Worm (Caenorhabditis elegans): Measurements from ENCODE around the gene maa-1.

The maa-1 gene

DNA sequence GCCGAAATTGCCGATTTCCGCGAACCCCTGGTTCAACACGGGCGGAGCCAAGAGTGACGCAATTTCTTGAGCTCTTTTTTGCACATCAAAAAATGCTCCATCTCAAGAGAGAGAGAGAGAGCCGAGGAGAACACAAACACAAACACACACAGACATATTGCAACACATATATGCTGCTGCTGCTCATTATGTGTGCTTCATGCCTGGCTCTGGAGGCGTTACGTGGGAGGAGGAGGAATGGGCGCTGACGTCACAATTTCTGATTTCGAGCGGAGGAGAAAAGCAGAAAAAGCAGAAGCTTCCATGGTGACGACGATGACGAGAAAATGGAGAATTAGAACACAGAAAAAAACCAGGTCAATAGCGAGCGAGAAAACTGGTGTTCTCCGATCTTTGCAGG is 13.7 kb upstream of the maa-1 start:
- TF ChIP-seq unc-62 (GFP tag; optimal IDR thresholded peaks at IDR 0.05): no peak

DNA sequence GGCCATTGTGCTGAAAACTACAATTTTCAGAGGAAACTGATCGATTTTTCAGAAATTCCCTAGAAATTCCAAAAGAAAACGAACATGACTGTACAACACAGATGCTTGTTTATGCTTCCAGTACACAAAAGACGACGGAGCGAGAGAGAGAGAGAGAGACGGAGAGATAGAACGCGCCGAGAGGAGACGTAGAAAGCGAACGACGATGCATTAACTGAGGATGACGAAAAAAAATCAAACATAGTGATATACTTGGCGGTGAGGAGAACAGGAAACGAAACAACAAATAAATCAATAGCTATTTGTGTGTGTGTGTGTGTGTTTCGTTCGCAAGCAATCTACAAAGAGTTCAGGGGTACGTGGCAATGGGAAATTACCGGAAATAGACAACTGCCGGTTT is 12.5 kb upstream of the maa-1 start:
- TF ChIP-seq unc-62 (GFP tag; optimal IDR thresholded peaks at IDR 0.05): no peak

DNA sequence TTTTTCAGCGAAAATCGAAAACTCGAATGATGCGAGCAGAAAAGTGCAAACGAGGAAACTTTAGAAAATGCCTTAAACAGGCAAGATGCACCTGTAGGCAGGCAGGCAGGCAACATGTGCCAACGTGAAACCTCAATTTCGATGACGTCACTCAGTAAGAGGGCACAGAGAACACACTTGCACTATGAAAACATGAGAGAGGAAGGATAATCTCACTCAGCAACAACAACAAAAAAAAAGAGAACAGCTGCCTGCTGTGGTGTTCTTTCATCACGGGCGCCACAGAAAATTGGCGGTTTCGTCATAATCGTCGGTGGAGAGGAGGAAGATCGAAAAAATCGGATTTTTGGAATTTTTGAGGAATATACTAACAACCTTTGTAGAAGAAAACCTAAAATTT is 11.8 kb upstream of the maa-1 start:
- TF ChIP-seq unc-62 (GFP tag; optimal IDR thresholded peaks at IDR 0.05): no peak

DNA sequence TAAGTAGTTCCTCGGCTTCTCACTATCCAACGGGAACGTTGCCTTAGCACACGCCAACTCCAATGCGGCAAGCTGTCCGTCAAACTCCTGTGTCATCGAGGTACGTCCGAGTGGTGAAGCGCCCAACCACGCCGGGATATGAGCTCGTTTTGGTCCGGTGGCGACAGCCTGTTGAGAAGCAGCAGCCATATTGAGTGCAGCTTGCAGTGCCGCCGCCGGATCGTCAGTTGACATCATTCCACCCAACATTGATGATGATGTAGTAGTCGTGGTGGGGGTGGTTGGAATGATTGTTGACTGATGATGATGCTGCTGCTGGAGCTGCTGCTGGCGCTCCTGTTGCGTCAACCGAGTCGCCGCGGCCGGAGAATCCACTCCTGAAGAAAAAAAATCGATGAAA is 11.1 kb upstream of the maa-1 start:
- TF ChIP-seq unc-62 (GFP tag; optimal IDR thresholded peaks at IDR 0.05): no peak

DNA sequence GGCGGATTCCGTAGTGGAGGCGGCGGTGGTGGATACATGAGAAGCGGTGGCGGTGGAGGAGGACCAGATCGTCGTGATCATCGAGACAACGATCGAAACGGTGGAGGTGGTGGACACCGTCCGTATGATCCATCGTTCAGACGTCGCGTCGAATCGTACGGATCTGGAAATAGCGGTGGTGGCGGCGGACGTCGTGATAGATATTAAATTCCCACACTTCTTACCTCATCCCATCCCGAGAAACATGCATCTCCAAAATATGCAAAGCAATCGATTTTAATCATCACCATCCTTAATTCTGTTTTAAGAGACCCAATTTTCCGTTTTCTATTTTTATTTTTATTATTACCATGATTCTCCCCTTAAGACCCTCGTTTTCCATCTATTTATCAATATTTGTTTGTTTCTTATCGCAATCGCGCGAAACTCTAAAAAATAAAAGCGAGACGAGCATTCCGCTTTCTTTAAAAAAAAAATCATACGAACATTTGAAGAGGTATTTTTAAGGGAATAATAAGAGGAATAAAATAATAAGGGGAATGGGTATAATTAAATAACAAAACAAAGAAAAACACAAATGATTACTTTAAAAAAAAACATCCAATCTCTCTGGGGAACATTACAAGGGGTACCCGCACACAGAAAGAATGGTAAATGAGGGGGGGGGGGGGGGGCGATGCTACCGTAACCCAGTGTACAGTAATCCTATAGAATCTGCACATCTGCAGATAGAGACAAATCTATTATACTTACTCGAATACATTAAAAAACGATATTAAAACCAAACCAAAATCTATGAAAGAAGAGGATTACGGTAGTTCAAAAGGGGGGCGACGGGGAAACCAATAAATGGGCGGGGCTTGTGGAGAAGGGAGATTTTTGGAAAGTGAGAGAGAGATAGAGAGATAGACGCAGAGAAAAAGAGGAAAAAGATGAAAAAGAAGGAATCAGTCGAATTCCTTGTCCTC is 8.5 kb upstream of the maa-1 start:
- TF ChIP-seq unc-62 (GFP tag; optimal IDR thresholded peaks at IDR 0.05): no peak

DNA sequence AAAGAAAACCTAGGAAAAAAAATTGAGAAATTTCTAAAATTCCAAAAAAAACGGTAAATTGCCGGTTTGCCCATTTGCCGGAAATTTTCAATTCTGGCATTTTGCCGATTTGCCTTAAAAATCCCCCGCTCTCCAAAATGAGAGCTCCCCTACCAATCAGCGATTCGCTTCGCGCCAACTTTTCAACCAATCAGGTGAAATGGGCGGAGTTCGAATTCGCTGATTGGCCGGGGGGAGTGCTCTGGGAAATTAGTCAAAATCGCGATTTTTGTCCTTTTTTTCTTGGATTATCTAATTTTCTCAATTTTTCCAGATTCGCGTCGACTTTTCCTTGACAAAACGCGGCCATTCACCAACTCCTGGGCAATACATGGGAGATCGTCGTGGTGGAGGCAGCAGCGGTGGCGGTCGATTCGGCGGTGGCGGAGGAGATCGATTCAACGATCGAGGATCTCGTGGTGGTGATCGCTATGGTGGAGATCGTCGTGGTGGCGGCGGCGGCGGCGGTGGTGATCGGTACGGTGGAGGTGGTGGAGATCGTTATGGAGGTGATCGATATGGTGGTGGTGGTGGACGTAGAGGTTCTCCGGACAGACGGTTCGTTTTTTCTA is 7.4 kb upstream of the maa-1 start:
- TF ChIP-seq unc-62 (GFP tag; optimal IDR thresholded peaks at IDR 0.05): no peak

DNA sequence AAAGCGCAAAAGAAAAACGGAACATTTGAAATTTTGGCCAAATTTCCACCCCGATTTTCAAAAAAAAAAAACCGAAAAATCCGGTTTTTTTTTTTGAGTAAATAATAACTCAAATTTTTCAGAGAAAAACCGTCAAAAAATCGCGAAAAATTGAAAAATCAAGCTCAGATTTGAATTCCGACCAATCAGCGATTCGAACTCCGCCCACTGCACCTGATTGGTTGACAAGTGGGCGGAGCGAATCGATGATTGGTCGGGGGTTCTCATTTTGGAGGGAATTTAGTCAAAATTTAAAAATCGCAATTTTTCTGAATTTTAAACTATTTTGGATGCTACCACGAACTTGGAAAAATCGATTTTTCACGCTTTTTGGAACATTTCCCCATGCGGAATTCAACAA is 6.7 kb upstream of the maa-1 start:
- no peak for TF ChIP-seq unc-62 (GFP tag; optimal IDR thresholded peaks at IDR 0.05)

DNA sequence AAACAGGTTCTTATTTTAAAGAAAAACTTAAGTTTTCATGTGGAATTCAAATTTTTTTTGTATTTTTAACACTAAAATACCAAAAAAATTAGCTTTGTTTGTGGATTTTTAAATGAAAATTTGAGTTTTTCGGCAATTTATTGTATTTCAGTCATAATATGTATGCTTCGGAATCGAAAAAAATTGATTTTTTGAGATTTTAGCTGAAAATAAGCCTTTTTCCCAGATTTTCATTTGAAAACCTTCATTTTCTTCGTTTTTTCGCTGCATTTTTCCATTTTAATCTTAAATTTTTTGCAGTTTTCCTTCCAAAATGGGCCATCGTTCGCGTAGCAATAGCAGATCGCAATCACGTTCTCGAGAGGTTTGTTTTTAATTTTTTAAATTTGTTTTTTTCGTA is 3.8 kb upstream of the maa-1 start, which contains the start of gene rsp-8:
rsp-8 (plus strand) TSS at position 301 of the 400 bp plus-strand sequence.
- TF ChIP-seq unc-62 (GFP tag; optimal IDR thresholded peaks at IDR 0.05): no peak

DNA sequence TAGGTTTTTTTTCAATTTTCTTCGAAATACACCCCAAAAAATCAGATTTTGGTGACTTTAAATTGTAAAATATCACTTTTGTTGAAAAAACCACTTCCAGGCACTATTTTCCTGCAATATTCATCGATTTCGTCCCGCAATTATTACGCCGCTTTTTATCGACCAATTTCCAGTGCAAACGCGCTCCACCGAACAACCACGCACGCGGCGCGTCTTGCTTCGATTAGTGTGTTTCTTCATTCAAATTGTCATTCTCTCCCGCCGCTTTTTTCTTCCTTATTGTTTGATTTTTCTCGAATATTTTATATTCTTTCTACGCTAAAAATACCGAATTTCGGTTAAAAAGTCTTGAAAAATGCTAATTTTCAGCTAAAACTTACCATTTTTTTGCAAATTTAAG is 3.3 kb upstream of the maa-1 start:
- no peak for TF ChIP-seq unc-62 (GFP tag; optimal IDR thresholded peaks at IDR 0.05)

DNA sequence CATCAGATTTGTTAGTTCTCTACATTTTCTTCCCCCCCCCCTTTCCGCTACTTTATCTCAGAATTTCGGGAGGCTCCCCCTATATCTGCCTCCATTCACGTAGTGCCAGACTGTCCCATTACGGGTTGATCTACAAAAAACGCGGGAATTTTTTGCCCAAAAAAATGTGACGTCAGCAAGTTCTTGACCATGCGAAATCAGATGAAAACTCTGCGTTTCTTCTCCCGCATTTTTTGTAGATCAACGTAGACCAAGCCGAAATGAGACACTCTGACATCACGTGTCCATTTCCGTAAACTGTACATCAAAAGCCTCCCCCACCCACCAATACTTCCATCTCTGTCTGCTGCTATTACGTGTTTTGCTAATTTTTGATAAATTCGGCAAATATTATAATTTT is 2.3 kb upstream of the maa-1 start:
- TF ChIP-seq unc-62 (GFP tag; optimal IDR thresholded peaks at IDR 0.05): no peak

DNA sequence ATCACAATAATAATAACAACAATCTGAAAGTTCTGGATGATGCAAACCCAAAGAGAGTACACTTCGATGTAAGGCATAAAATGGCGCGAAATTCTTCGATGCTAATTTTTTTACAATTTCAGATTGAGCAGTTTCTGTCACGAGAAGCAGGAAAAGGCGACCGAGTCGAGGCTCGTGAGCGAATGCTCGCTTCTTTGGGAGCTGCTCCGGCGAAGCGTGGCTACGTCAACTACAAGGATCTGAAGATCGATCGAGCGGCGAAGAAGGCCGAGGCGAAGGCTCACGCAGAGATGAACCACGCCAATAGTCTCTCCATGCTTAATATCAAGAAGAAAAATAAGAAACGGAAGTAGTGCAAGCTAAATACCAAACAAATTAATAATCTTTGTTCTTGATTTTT is 1.8 kb upstream of the maa-1 start:
- no peak for TF ChIP-seq unc-62 (GFP tag; optimal IDR thresholded peaks at IDR 0.05)

DNA sequence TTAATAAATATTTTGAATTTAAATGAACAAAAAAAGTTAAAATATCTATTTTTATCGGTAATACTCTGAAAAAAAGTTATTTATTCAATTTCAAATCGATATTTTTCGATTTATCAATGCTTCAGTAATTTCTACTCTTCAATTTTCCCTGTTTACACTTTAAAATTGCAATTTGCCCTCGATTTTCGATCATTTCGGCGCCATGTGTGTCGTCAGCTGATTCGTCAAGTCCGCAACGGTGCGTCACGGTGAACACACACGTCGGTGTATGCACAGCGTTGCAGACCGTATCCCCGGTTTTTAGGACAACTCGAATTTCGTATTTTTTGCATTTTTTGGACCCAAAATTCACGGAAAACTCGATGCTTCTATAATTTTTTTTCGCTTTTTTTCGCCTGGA is 934 bp upstream of the maa-1 start, which contains the start of gene C18D11.3:
C18D11.3 (plus strand) TSS at position 189 of the 400 bp plus-strand sequence.
- TF ChIP-seq unc-62 (GFP tag; optimal IDR thresholded peaks at IDR 0.05): no peak

DNA sequence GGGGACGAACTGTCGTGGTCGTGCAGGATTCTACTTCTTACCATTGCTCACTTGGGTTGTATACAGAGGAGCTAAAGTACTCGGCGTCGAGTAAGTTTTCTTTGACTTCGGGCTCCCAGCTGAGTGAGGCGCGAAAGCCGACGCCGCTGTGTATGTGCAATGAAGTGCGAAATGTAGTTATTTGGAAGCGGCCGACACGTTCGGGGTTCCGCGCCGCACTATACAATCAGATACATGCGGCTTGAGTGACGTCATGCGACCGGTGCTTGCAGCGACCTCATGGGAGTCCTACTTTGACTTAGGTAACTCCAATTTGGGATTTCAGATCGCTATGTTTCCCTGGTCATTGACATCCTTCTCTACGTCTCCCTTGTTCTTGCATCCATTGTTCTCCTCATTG is 4.5 kb downstream of the maa-1 start:
- no peak for TF ChIP-seq unc-62 (GFP tag; optimal IDR thresholded peaks at IDR 0.05)

DNA sequence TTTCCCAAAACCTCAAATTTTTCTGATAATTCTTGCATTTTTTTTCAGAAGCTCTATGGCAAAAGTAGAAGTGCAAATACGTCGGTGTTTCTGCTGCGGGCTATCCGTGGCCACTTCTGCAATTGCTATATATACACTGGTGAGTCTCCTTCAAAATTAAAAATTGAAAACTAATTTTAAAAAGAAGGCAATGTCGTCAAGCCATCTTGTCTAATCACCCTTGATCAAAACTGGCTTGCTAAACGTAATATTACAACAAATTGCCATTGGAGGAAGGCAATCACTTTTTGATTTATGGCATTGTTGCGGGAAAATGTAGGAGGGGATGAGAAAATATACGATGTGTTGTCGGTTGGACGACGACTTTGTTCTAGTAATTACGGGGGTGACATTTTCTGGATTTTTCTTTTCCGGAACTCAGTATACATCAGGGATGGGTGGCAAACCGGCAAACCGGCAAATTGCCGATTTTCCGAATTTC is 5.8 kb downstream of the maa-1 start, which contains the start of gene C18D11.1:
C18D11.1 (plus strand) TSS at position 51 of the 481 bp plus-strand sequence.
- TF ChIP-seq unc-62 (GFP tag; optimal IDR thresholded peaks at IDR 0.05): no peak

DNA sequence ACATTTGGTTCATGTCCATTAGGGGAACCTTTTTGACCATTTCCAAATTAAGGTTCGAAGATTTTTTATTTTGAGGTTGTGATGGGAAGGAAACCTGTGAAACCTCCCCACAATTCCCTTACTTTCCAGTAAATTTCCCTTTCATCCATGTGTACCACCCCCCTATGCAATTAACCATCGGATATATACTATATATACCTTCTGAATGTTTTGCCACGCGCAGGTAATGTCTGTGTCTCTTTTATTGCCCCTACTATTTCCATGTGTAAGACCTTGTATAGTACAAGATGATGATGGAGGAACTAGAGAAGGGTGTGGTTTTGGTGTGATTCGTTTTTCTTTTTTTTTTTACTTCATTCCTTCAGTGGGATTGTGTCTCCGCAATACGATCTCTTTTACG is 7.7 kb downstream of the maa-1 start:
- no peak for TF ChIP-seq unc-62 (GFP tag; optimal IDR thresholded peaks at IDR 0.05)

DNA sequence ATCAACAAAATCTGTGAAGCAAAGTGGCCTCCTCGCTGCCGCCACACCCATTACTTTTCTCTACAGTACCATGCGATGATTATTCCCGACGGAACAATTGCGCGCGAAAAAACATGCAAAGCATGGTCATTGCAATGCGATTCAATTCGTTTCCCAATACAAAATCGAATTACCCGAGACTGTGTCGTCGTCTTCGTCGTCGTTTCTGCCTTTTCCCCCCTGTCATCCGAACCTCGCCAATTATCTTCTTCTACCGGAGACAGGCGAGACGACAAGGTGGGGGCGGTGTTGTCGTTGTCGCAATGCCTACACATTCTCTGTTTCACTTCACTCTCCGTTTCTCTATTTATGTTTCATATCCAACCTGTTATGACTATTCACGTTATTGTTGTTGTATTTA is 10.5 kb downstream of the maa-1 start:
- no peak for TF ChIP-seq unc-62 (GFP tag; optimal IDR thresholded peaks at IDR 0.05)

DNA sequence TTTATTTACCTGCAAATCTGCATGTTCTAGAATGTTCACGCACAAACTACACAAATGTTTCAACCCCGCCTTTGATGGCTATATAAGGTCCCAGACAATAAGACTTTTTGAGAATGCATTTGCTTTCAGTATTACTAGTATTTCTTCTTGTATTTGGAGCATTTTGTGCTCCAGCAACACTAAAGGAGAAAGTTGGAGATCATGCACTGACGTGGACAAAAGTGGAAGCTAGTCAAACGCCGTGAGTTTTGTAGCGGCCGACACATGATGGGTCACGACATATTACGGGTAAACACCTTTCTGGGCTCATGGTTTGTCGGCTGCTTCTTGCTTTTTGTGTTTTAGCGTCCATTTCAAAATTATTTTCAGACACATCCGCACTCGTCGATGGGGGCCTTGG is 11.9 kb downstream of the maa-1 start, which contains the start of gene C18D11.6:
C18D11.6 (plus strand) TSS at position 110 of the 400 bp plus-strand sequence.
- no peak for TF ChIP-seq unc-62 (GFP tag; optimal IDR thresholded peaks at IDR 0.05)
